Fruit fly (Drosophila melanogaster): Measurements from ENCODE around the gene Pp2B-14D.

Pp2B-14D gene

DNA sequence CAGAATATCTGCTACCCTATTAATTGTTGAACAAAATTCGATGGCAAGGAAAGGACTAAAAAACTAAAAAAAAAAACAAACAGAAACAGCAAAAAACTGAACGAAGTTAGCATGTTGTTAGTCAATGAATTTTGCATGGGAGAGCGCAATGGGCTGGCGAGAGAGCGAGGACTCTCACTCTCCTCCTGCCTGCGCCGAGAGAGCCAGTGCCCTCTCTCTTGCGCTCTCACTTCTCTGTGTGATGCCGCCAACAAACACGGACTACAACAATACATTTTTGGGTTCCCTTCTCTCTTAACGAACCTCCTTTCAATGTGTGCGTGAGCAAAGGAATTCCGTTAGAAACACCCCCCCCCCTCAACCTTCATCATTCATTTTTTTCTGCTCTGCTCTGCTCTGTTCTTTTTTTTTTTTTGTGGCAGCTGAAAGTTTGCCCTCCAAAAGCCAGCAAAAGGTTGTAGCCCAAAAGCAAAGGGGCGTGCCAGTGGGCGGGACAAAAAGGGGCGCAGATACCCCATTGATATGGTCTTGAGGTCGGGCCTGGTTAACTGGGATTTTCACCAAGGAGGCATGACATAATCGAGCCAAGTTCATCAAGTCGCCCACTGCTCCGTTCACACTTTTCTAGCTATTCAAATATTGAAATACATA, 33.6 kb downstream of the Pp2B-14D start:
- no peak for TF ChIP-seq CG17801 (GFP tag; optimal IDR thresholded peaks at IDR 0.05; ENCODE audit: partially characterized antibody)

DNA sequence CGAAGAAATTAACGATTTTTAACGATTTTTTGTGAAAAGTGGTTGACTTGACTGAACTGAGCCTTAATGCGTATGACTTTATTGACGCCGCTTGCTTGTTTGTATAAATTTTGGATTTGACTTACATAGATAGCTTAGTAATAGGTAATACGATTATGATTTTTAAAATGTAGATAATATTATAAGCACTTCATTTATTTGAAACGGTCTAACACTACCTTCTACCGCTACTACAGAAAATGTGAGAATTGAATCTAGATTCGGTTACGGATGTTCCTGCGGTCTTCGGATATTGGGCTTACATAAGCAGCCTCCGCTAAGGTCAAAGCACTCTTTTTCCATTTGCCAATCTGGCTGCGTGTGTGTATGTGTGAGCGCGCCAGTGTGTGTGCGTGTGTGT, 34.5 kb downstream of the Pp2B-14D start, which contains the start of gene Cnx14D:
Gene Cnx14D (minus strand): TSS at position 101 of the 400 bp plus-strand sequence.
- no peak for TF ChIP-seq CG17801 (GFP tag; optimal IDR thresholded peaks at IDR 0.05; ENCODE audit: partially characterized antibody)

All from ovary, adult (tissue).